Worm (Caenorhabditis elegans) whole organism, L4 larva: Measurements from ENCODE around the gene twnk-1.

Experiments
- D1046.2 ChIP-seq: fragments of 200-800 bp; sonication (Bioruptor generic); IDR thresholded peaks from 2 replicates; pipeline ENCODE4 v1.3.6; 2022; ENCODE audit warnings: missing genetic modification characterization, missing compliant biosample characterization
- Y48G9A.11 ChIP-seq: fragments of 200-800 bp; sonication (Bioruptor generic); IDR thresholded peaks from 2 replicates; pipeline ENCODE4 v1.3.6; 2022; ENCODE audit warnings: missing genetic modification reagents, missing genetic modification characterization, missing compliant biosample characterization
- Y75B8A.6 ChIP-seq: fragments of 200-800 bp; sonication (Bioruptor generic); IDR thresholded peaks from 2 replicates; pipeline ENCODE4 v1.3.6; 2022; ENCODE audit warnings: missing genetic modification reagents, missing genetic modification characterization, missing compliant biosample characterization
- ZK546.5 ChIP-seq, 2 experiments: sonication (generic microtip); optimal IDR thresholded peaks; 2 replicates each; lab custom pipeline; 2017; ENCODE audit warnings: missing biosample characterization in 2 of 2, missing genetic modification characterization in 2 of 2
- aly-2 ChIP-seq: sonication (generic microtip); optimal IDR thresholded peaks from 2 replicates; lab custom pipeline; 2018; ENCODE audit warnings: missing biosample characterization, missing genetic modification characterization
- ama-1 ChIP-seq: fragments of 150-350 bp; optimal IDR thresholded peaks from 2 replicates; lab custom pipeline; 2014; ENCODE audit warnings: inconsistent platforms, mixed read lengths
- arid-1 ChIP-seq: fragments of 200-800 bp; sonication (Bioruptor generic); conservative IDR thresholded peaks from 2 replicates; pipeline ENCODE4 v1.3.6; 2022; ENCODE audit warnings: missing genetic modification reagents, missing genetic modification characterization, missing compliant biosample characterization
- attf-4 ChIP-seq: sonication (generic microtip); optimal IDR thresholded peaks from 3 replicates; lab custom pipeline; 2017; ENCODE audit warnings: missing biosample characterization, missing genetic modification characterization
- ceh-62 ChIP-seq: sonication (generic microtip); optimal IDR thresholded peaks from 2 replicates; lab custom pipeline; 2017; ENCODE audit warnings: missing biosample characterization, missing genetic modification characterization
- ceh-82 ChIP-seq: sonication (generic microtip); optimal IDR thresholded peaks from 2 replicates; lab custom pipeline; 2017; ENCODE audit warnings: missing biosample characterization, missing genetic modification characterization
- ctbp-1 ChIP-seq: fragments of 200-800 bp; sonication (Bioruptor generic); IDR thresholded peaks from 2 replicates; pipeline ENCODE4 v1.3.6; 2022; ENCODE audit warnings: missing genetic modification reagents, missing genetic modification characterization, missing compliant biosample characterization
- daf-16 ChIP-seq, 3 experiments: sonication (generic microtip); optimal IDR thresholded peaks; 2 replicates each; lab custom pipeline; 2016 to 2017; ENCODE audit warnings: missing genetic modification characterization in 3 of 3, missing genetic modification reagents in 3 of 3, mild to moderate bottlenecking in 2 of 3, missing compliant biosample characterization in 2 of 3, missing biosample characterization in 1 of 3, moderate library complexity in 1 of 3
- dmd-6 ChIP-seq: fragments of 200-800 bp; sonication (Bioruptor generic); IDR thresholded peaks from 2 replicates; pipeline ENCODE4 v1.3.6; 2022; ENCODE audit warnings: missing genetic modification reagents, missing genetic modification characterization, missing compliant biosample characterization
- dmd-8 ChIP-seq: fragments of 200-800 bp; sonication (Bioruptor generic); IDR thresholded peaks from 2 replicates; pipeline ENCODE4 v1.3.6; 2022; ENCODE audit warnings: missing genetic modification characterization, missing compliant biosample characterization
- dmd-9 ChIP-seq: fragments of 200-800 bp; sonication (Bioruptor generic); IDR thresholded peaks from 2 replicates; pipeline ENCODE4 v1.3.6; 2022; ENCODE audit warnings: missing genetic modification reagents, missing genetic modification characterization, missing compliant biosample characterization
- dpl-1 ChIP-seq: fragments of 150-350 bp; optimal IDR thresholded peaks from 2 replicates; lab custom pipeline; 2014; ENCODE audit warnings: missing biosample characterization, missing genetic modification reagents, missing genetic modification characterization
- dve-1 ChIP-seq: sonication (generic microtip); optimal IDR thresholded peaks from 2 replicates; lab custom pipeline; 2017; ENCODE audit warnings: antibody characterized with exemption, mild to moderate bottlenecking, missing genetic modification characterization, missing compliant biosample characterization; ENCODE audit not compliant: insufficient read depth
- egl-27 ChIP-seq: sonication (generic microtip); optimal IDR thresholded peaks from 3 replicates; lab custom pipeline; 2017; ENCODE audit warnings: missing biosample characterization, missing genetic modification reagents, missing genetic modification characterization
- hif-1 ChIP-seq, 2 experiments: sonication (generic microtip); optimal IDR thresholded peaks; 2 replicates each; lab custom pipeline; 2016 to 2017; ENCODE audit warnings: missing compliant biosample characterization in 2 of 2, missing genetic modification characterization in 2 of 2, missing genetic modification reagents in 2 of 2, missing genotype in 2 of 2, mild to moderate bottlenecking in 1 of 2
- hlh-11 ChIP-seq: fragments of 200-800 bp; sonication (Bioruptor generic); optimal IDR thresholded peaks from 2 replicates; lab custom pipeline; 2018; ENCODE audit warnings: mild to moderate bottlenecking, missing genetic modification characterization, missing compliant biosample characterization
- lsy-2 ChIP-seq, 2 experiments: fragments of 150-350 bp in 1 of 2; sonication (generic microtip) in 1 of 2; optimal IDR thresholded peaks; 2 replicates each; lab custom pipeline; 2014 to 2017; ENCODE audit warnings: missing biosample characterization in 2 of 2, missing genetic modification characterization in 2 of 2
- madf-9 ChIP-seq: fragments of 200-800 bp; sonication (Bioruptor generic); conservative IDR thresholded peaks from 2 replicates; pipeline ENCODE4 v1.3.6; 2022; ENCODE audit warnings: missing genetic modification reagents, missing genetic modification characterization, missing compliant biosample characterization
- mdl-1 ChIP-seq, 2 experiments: fragments of 150-350 bp in 1 of 2; sonication (generic microtip) in 1 of 2; optimal IDR thresholded peaks; 2 replicates each; lab custom pipeline; 2014 to 2017; ENCODE audit warnings: missing biosample characterization in 2 of 2, missing genetic modification characterization in 2 of 2
- mep-1 ChIP-seq: fragments of 150-350 bp; sonication (generic microtip); optimal IDR thresholded peaks from 3 replicates; lab custom pipeline; 2014; ENCODE audit warnings: missing biosample characterization, missing genetic modification characterization
- mxl-3 ChIP-seq: fragments of 200-800 bp; sonication (Bioruptor generic); optimal IDR thresholded peaks from 2 replicates; lab custom pipeline; 2018; ENCODE audit warnings: mild to moderate bottlenecking, missing genetic modification characterization, missing compliant biosample characterization
- nhr-10 ChIP-seq: fragments of 150-350 bp; optimal IDR thresholded peaks from 2 replicates; lab custom pipeline; 2014; ENCODE audit warnings: missing biosample characterization, missing genetic modification characterization
- nhr-102 ChIP-seq: sonication (generic microtip); optimal IDR thresholded peaks from 2 replicates; lab custom pipeline; 2016; ENCODE audit warnings: mild to moderate bottlenecking, missing genetic modification characterization, moderate library complexity, missing compliant biosample characterization
- nhr-11 ChIP-seq: fragments of 150-350 bp; optimal IDR thresholded peaks from 2 replicates; lab custom pipeline; 2014; ENCODE audit warnings: missing biosample characterization, missing genetic modification characterization
- nhr-28 ChIP-seq: fragments of 150-350 bp; optimal IDR thresholded peaks from 2 replicates; lab custom pipeline; 2014; ENCODE audit warnings: missing biosample characterization, missing genetic modification characterization
- nhr-41 ChIP-seq: fragments of 200-800 bp; sonication (Bioruptor generic); IDR thresholded peaks from 2 replicates; pipeline ENCODE4 v1.3.6; 2022; ENCODE audit warnings: missing genetic modification reagents, missing genetic modification characterization, missing compliant biosample characterization
- nhr-6 ChIP-seq: fragments of 150-350 bp; optimal IDR thresholded peaks from 2 replicates; lab custom pipeline; 2014; ENCODE audit warnings: missing biosample characterization, missing genetic modification characterization
- nhr-77 ChIP-seq: fragments of 150-350 bp; optimal IDR thresholded peaks from 2 replicates; lab custom pipeline; 2014; ENCODE audit warnings: missing biosample characterization, missing genetic modification characterization
- pha-4 ChIP-seq, 2 experiments: fragments of 150-350 bp in 1 of 2; fragments of 200-800 bp in 1 of 2; sonication (Bioruptor generic) in 1 of 2; IDR thresholded peaks in 1 of 2; optimal IDR thresholded peaks in 1 of 2; 2 replicates each; pipeline versions ENCODE4 v1.3.6 to Lab custom; 2014 to 2022; ENCODE audit warnings: missing genetic modification characterization in 2 of 2, missing genetic modification reagents in 2 of 2, missing biosample characterization in 1 of 2, missing compliant biosample characterization in 1 of 2
- php-3 ChIP-seq: fragments of 200-800 bp; sonication (Bioruptor generic); IDR thresholded peaks from 2 replicates; pipeline ENCODE4 v1.3.6; 2022; ENCODE audit warnings: missing genetic modification reagents, missing genetic modification characterization, missing compliant biosample characterization
- pqm-1 ChIP-seq: sonication (generic microtip); optimal IDR thresholded peaks from 2 replicates; lab custom pipeline; 2017; ENCODE audit warnings: missing biosample characterization, missing genetic modification characterization
- saeg-2 ChIP-seq: fragments of 200-800 bp; sonication (Bioruptor generic); IDR thresholded peaks from 2 replicates; pipeline ENCODE4 v1.3.6; 2022; ENCODE audit warnings: missing genetic modification reagents, missing genetic modification characterization, missing compliant biosample characterization
- unc-62 ChIP-seq, 3 experiments: fragments of 150-350 bp in 1 of 3; sonication (generic microtip); optimal IDR thresholded peaks in 2 of 3; peaks in 1 of 3; 1 replicate in 1 of 3; 2 replicates in 2 of 3; lab custom pipeline; 2014 to 2017; ENCODE audit warnings: missing biosample characterization in 3 of 3, missing genetic modification characterization in 3 of 3, missing genetic modification reagents in 3 of 3, missing genotype in 1 of 3
- zag-1 ChIP-seq: fragments of 150-350 bp; optimal IDR thresholded peaks from 2 replicates; lab custom pipeline; 2014; ENCODE audit warnings: missing biosample characterization, missing genetic modification characterization
- zfp-2 ChIP-seq: sonication (generic microtip); optimal IDR thresholded peaks from 2 replicates; lab custom pipeline; 2016; ENCODE audit warnings: mild to moderate bottlenecking, missing genetic modification characterization, missing compliant biosample characterization

twnk-1 gene

ce11 chrX:5829175-5829574 is 38.2 kb downstream of the twnk-1 start, which contains the start of gene acp-5:
acp-5 (plus strand) TSS chrX:5829435.
- no peak for TF ChIP-seq saeg-2 (GFP tag; lab: Robert Waterston, UW)
- TF ChIP-seq daf-16 (GFP tag; optimal IDR thresholded peaks at IDR 0.05; lab: Kevin White, UChicago): no peak
- peak; percentile 72 for TF ChIP-seq daf-16 (tag; optimal IDR thresholded peaks at IDR 0.05; lab: Kevin White, UChicago)
- peak; percentile 42 for TF ChIP-seq dve-1
- TF ChIP-seq Y75B8A.6: no peak
- no peak for TF ChIP-seq zag-1 (tag; lab: Kevin White, UChicago)
- TF ChIP-seq hlh-11 (tag; lab: Kevin White, UChicago): peak; percentile 42
- TF ChIP-seq nhr-11: no peak
- TF ChIP-seq mep-1: no peak
- peak; percentile 14 for TF ChIP-seq pqm-1 (tag; lab: Kevin White, UChicago)
- peak; percentile 26 for TF ChIP-seq nhr-77 (tag; lab: Kevin White, UChicago)
- TF ChIP-seq ceh-62: no peak
- TF ChIP-seq nhr-28 (tag; lab: Kevin White, UChicago): peak; percentile 92
- TF ChIP-seq dmd-6 (GFP tag; lab: Robert Waterston, UW): 0 out of 2 replicates have a peak, but pooled peaks have one; percentile 19
- no peak for TF ChIP-seq ZK546.5 (tag; optimal IDR thresholded peaks at IDR 0.05; lab: Kevin White, UChicago)

ce11 chrX:5831827-5832226 is 40.8 kb downstream of the twnk-1 start:
- TF ChIP-seq ama-1 (lab: Kevin White, UChicago) (no peak), dmd-9 (GFP tag; lab: Robert Waterston, UW) (no peak), dve-1 (peak; percentile 24), zfp-2 (tag; lab: Kevin White, UChicago) (no peak), lsy-2 (tag; optimal IDR thresholded peaks at IDR 0.05; lab: Kevin White, UChicago) (no peak), unc-62 (GFP tag; optimal IDR thresholded peaks at IDR 0.05 in 1 of 2; lab: Kevin White, UChicago) (no peak), unc-62 (tag; optimal IDR thresholded peaks at IDR 0.05; lab: Kevin White, UChicago) (no peak), hif-1 (tag; optimal IDR thresholded peaks at IDR 0.05; lab: Kevin White, UChicago) (no peak), egl-27 (tag; lab: Kevin White, UChicago) (no peak), Y48G9A.11 (no peak), php-3 (GFP tag; lab: Robert Waterston, UW) (0 out of 2 replicates have a peak, but pooled peaks have one; percentile 26), nhr-10 (no peak), madf-9 (GFP tag; lab: Robert Waterston, UW) (no peak), daf-16 (GFP tag; optimal IDR thresholded peaks at IDR 0.05; lab: Kevin White, UChicago) (no peak), daf-16 (tag; optimal IDR thresholded peaks at IDR 0.05; lab: Kevin White, UChicago) (peak; percentile 55), dmd-8 (GFP tag; lab: Robert Waterston, UW) (no peak), aly-2 (tag; lab: Kevin White, UChicago) (no peak), nhr-102 (tag; lab: Kevin White, UChicago) (no peak), ctbp-1 (GFP tag; lab: Robert Waterston, UW) (no peak), D1046.2 (GFP tag; lab: Robert Waterston, UW) (no peak), nhr-6 (no peak), pqm-1 (tag; lab: Kevin White, UChicago) (peak; percentile 6), pha-4 (GFP tag; IDR thresholded peaks at IDR 0.05; lab: Robert Waterston, UW) (no peak), pha-4 (tag; optimal IDR thresholded peaks at IDR 0.05; lab: Kevin White, UChicago) (no peak)

- TF ChIP-seq dpl-1 (GFP tag; lab: Kevin White, UChicago) (no peak), daf-16 (GFP tag; optimal IDR thresholded peaks at IDR 0.05; lab: Kevin White, UChicago) (no peak), daf-16 (tag; optimal IDR thresholded peaks at IDR 0.05; lab: Kevin White, UChicago) (peak; percentile 95), hlh-11 (tag; lab: Kevin White, UChicago) (peak; percentile 50), nhr-28 (tag; lab: Kevin White, UChicago) (peak; percentile 49), mxl-3 (GFP tag; lab: Kevin White, UChicago) (peak; percentile 22), ceh-82 (tag; lab: Kevin White, UChicago) (no peak), unc-62 (GFP tag; optimal IDR thresholded peaks at IDR 0.05 in 1 of 2; lab: Kevin White, UChicago) (peak in 1 of 2 experiments; percentile 80), unc-62 (tag; optimal IDR thresholded peaks at IDR 0.05; lab: Kevin White, UChicago) (no peak), nhr-41 (no peak), attf-4 (tag; lab: Kevin White, UChicago) (no peak), Y75B8A.6 (no peak), arid-1 (GFP tag; lab: Robert Waterston, UW) (no peak), mdl-1 (tag; optimal IDR thresholded peaks at IDR 0.05; lab: Kevin White, UChicago) (peak in 1 of 2 experiments; percentile 10)
These were observed 43.8 kb downstream of the twnk-1 start, which contains the start of gene F13D11.4 for ce11 chrX:5834581-5835481. F13D11.4 (minus strand) TSS chrX:5834805.
